Fruit fly (Drosophila melanogaster): ENCODE measurements around the gene CG34377.
A peak's percentile ranks its signal among the peaks of the same experiment; 100 is the strongest.

Gene CG34377

DNA sequence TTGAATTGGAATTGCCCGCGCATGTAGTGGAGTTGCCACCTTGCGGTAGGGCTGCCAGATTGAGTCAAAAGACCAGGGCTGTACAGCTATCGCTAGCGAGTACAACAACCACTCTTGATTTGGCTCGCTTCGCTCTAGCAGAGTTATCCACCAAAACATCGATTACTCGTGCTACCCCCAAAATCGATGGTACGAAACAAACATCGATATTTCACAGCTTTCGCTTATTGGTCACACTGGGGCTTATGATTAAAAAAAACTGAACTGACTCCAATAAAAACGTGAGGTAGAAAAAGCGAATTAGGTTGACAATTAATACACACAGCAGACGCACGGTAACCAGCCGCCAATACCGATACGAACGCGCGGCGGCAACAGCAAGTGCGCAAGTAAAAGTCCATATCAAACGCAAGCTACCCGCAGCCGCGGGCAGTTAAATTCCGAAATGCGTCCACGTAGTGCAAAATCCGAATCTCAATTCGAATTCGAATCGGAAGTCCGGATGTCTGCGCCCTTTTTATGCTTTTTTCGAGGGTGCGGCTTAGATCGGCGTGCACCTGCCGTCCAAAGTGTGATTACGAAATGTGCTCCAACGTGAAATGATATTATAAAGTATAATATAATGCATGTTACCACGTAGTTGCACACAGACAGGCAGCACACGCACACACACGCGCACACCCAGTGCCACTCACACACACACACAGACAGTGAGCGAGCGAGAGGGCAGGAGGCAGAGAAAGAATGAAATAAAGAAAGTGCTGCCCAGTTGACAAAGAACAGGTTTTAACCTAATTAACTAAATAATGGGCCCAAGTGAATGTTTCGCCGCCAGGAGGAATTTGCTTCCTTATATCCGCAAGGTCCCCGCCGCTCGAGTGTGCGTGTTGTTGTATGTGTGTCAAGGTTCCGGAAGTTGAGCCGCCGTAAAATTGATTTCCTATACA, 32.8 kb upstream of the CG34377 start, which contains the start of gene Sar1 (continued):
- TF ChIP-seq chinmo (GFP tag; IDR thresholded peaks at IDR 0.05; ENCODE audit: partially characterized antibody) (peak; percentile 94; the same call in 3 of the 4 replicates), CG33557 (GFP tag; optimal IDR thresholded peaks at IDR 0.05) (no peak), CG12659 (GFP tag; optimal IDR thresholded peaks at IDR 0.05) (peak; percentile 80), Oli (tag; optimal IDR thresholded peaks at IDR 0.05) (no peak), her (GFP tag; optimal IDR thresholded peaks at IDR 0.05) (no peak), CG12942 (GFP tag; optimal IDR thresholded peaks at IDR 0.05) (peak; percentile 8), CG15696 (tag; optimal IDR thresholded peaks at IDR 0.05) (no peak), rib (GFP tag; IDR thresholded peaks at IDR 0.05) (no peak), Nf-YA (GFP tag; IDR thresholded peaks at IDR 0.05) (no peak), tin (GFP tag; optimal IDR thresholded peaks at IDR 0.05) (no peak), so (GFP tag; IDR thresholded peaks at IDR 0.05) (no peak), CG17829 (tag; optimal IDR thresholded peaks at IDR 0.05) (peak; percentile 50), CG2116 (GFP tag; optimal IDR thresholded peaks at IDR 0.05) (peak; percentile 83), Dfd (GFP tag; optimal IDR thresholded peaks at IDR 0.05) (peak in 1 of 2 experiments; percentile 16), sd (tag; optimal IDR thresholded peaks at IDR 0.05) (peak; percentile 4), HLH54F (GFP tag; optimal IDR thresholded peaks at IDR 0.05) (peak; percentile 23), Ada2b (GFP tag; IDR thresholded peaks at IDR 0.05) (no peak), CG30403 (GFP tag; optimal IDR thresholded peaks at IDR 0.05) (peak; percentile 6), Sin3A (optimal IDR thresholded peaks at IDR 0.05) (peak; percentile 81), Bteb2 (GFP tag; optimal IDR thresholded peaks at IDR 0.05) (peak; percentile 23), CG12219 (GFP tag; optimal IDR thresholded peaks at IDR 0.05) (no peak), ab (GFP tag; optimal IDR thresholded peaks at IDR 0.05) (no peak), CG1602 (GFP tag; optimal IDR thresholded peaks at IDR 0.05) (peak; percentile 12), pum (GFP tag; optimal IDR thresholded peaks at IDR 0.05) (no peak), CG10366 (GFP tag; IDR thresholded peaks at IDR 0.05) (no peak), Hr3 (GFP tag; optimal IDR thresholded peaks at IDR 0.05) (peak; percentile 12), chif (GFP tag; optimal IDR thresholded peaks at IDR 0.05) (peak; percentile 0 to 46), CG7839 (tag; optimal IDR thresholded peaks at IDR 0.05) (peak; percentile 24)

DNA sequence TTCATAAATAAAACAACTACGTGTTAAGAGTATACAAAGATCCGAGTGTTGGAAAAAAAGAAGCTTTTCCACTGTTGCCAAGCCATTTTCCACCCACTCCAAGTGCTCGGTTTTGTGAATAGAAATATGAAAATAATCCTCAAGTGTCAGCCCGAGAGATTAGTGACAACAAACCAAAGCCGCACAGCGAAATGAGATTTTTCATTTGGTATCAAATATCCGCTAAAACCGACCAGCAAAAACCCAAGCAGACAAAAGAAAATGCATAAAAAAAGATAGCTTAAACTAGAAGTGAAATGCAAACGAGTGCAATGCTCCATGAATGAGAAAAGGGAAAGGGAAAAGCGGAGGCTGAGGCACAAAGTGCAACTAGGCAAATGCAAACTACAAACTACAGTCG, 27.5 kb upstream of the CG34377 start, which contains the start of gene rdhB:
rdhB (plus strand) TSS at position 301 of the 400 bp plus-strand sequence.
- no peak for TF ChIP-seq Stat92E (GFP tag; optimal IDR thresholded peaks at IDR 0.05)
- no peak for TF ChIP-seq CG11696 (GFP tag; IDR thresholded peaks at IDR 0.05)
- no peak for TF ChIP-seq tx (GFP tag; optimal IDR thresholded peaks at IDR 0.05)
- TF ChIP-seq fru (optimal IDR thresholded peaks at IDR 0.05), result no peak
- no peak for TF ChIP-seq MBD-R2 (GFP tag; IDR thresholded peaks at IDR 0.05)
- no peak for TF ChIP-seq sr (GFP tag; IDR thresholded peaks at IDR 0.05)
- TF ChIP-seq chif (GFP tag; optimal IDR thresholded peaks at IDR 0.05), result no peak
- no peak for TF ChIP-seq fd3F (GFP tag; optimal IDR thresholded peaks at IDR 0.05)
- TF ChIP-seq CG7786 (GFP tag; optimal IDR thresholded peaks at IDR 0.05), result no peak
- TF ChIP-seq CG5245 (GFP tag; optimal IDR thresholded peaks at IDR 0.05), result no peak

DNA sequence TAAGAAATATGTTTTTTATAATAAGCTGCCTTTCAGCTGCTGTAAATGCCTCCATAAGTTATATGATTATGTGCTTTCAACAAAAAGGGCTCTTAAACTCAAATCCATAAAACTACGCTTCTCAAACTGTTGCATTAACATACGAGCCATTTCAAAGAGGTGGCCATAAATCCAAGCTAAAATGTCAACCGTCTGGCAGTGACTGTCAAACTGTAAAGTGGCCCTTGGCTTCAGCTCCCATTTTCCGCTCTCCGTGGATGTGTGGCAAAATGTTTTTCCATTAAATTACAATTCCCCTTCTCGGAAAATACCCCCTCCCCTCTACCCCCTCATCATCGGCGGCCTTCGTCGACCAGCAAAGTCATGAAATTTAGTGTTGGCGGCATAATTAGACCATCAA, 18.8 kb upstream of the CG34377 start:
- TF ChIP-seq CG10565 (GFP tag; optimal IDR thresholded peaks at IDR 0.05), result no peak
- TF ChIP-seq Ets65A (GFP tag), result peak; percentile 33
- peak; percentile 59 for TF ChIP-seq cad (GFP tag; optimal IDR thresholded peaks at IDR 0.05)
- TF ChIP-seq CG6654 (GFP tag; optimal IDR thresholded peaks at IDR 0.05), result peak; percentile 88
- TF ChIP-seq ranshi (GFP tag; IDR thresholded peaks at IDR 0.05), result no peak
